Fruit fly (Drosophila melanogaster): ENCODE results near the gene Atg2.

Gene Atg2

dm6 chr3L:2802085-2802484, 27.9 kb downstream of the Atg2 start:
- TF ChIP-seq net (GFP tag; optimal IDR thresholded peaks at IDR 0.05) = peak; percentile 67
- TF ChIP-seq salr (GFP tag; optimal IDR thresholded peaks at IDR 0.05) = peak in 1 of 2 experiments; percentile 72
- peak; percentile 77 for TF ChIP-seq CG3919 (GFP tag; optimal IDR thresholded peaks at IDR 0.05)
- no peak for TF ChIP-seq Blimp-1 (GFP tag; optimal IDR thresholded peaks at IDR 0.05)
- TF ChIP-seq achi (GFP tag; optimal IDR thresholded peaks at IDR 0.05) = peak; percentile 68
- peak; percentile 33 for TF ChIP-seq vri (GFP tag; optimal IDR thresholded peaks at IDR 0.05)
- TF ChIP-seq fd85E (GFP tag; optimal IDR thresholded peaks at IDR 0.05) = no peak
- peak; percentile 94 for TF ChIP-seq CG32006 (GFP tag; optimal IDR thresholded peaks at IDR 0.05)
- TF ChIP-seq CG31627 (GFP tag; optimal IDR thresholded peaks at IDR 0.05) = peak; percentile 62
- peak; percentile 92 for TF ChIP-seq Hr4 (GFP tag; optimal IDR thresholded peaks at IDR 0.05)
- TF ChIP-seq CG8319 (GFP tag; optimal IDR thresholded peaks at IDR 0.05) = no peak
- peak; percentile 72 for TF ChIP-seq Met (GFP tag; optimal IDR thresholded peaks at IDR 0.05)
- TF ChIP-seq CG11902 (GFP tag; optimal IDR thresholded peaks at IDR 0.05) = peak; percentile 35
- peak; percentile 1 for TF ChIP-seq Sox15 (GFP tag; optimal IDR thresholded peaks at IDR 0.05)
- no peak for TF ChIP-seq dsx (GFP tag; optimal IDR thresholded peaks at IDR 0.05; ENCODE audit: poor library complexity, severe bottlenecking)
- TF ChIP-seq Lpt (GFP tag; optimal IDR thresholded peaks at IDR 0.05) = peak; percentile 80
- TF ChIP-seq pdm3 (GFP tag; optimal IDR thresholded peaks at IDR 0.05) = peak; percentile 75
- peak; percentile 30 for TF ChIP-seq CG34406 (GFP tag; optimal IDR thresholded peaks at IDR 0.05)
- no peak for TF ChIP-seq CG8632 (GFP tag; optimal IDR thresholded peaks at IDR 0.05)
- TF ChIP-seq svp (GFP tag) = peak; percentile 82
- TF ChIP-seq CG7368 (GFP tag; optimal IDR thresholded peaks at IDR 0.05) = peak; percentile 58
- peak; percentile 61 for TF ChIP-seq CG10631 (GFP tag; optimal IDR thresholded peaks at IDR 0.05)
- peak; percentile 4 for TF ChIP-seq CG16779 (tag; optimal IDR thresholded peaks at IDR 0.05)
- no peak for TF ChIP-seq fd59A (GFP tag; optimal IDR thresholded peaks at IDR 0.05)
- peak; percentile 70 for TF ChIP-seq Sox102F (GFP tag; optimal IDR thresholded peaks at IDR 0.05)
- no peak for TF ChIP-seq Ets96B (tag; optimal IDR thresholded peaks at IDR 0.05)
- peak; percentile 62 for TF ChIP-seq cyc (GFP tag; optimal IDR thresholded peaks at IDR 0.05)
- peak; percentile 90 for TF ChIP-seq CG8119 (GFP tag; IDR thresholded peaks at IDR 0.05)
- TF ChIP-seq CG9139 (GFP tag; optimal IDR thresholded peaks at IDR 0.05) = no peak
- TF ChIP-seq CG1621 (tag; optimal IDR thresholded peaks at IDR 0.05) = no peak
- peak; percentile 72 for TF ChIP-seq esn (GFP tag; optimal IDR thresholded peaks at IDR 0.05)
- TF ChIP-seq CG6854 (GFP tag; optimal IDR thresholded peaks at IDR 0.05) = no peak
- TF ChIP-seq Hr39 (GFP tag; optimal IDR thresholded peaks at IDR 0.05) = peak; percentile 74
- TF ChIP-seq CG6792 (GFP tag; optimal IDR thresholded peaks at IDR 0.05) = peak; percentile 2
- peak; percentile 53 for TF ChIP-seq Eip75B (GFP tag; optimal IDR thresholded peaks at IDR 0.05)
- peak; percentile 21 for TF ChIP-seq CG3032 (tag; optimal IDR thresholded peaks at IDR 0.05)
- TF ChIP-seq topi (GFP tag; optimal IDR thresholded peaks at IDR 0.05) = peak; percentile 64
- peak; percentile 80 for TF ChIP-seq Gug (GFP tag; IDR thresholded peaks at IDR 0.05)
- peak; percentile 85 for TF ChIP-seq CG15336 (GFP tag; IDR thresholded peaks at IDR 0.05)
- TF ChIP-seq spab (GFP tag; optimal IDR thresholded peaks at IDR 0.05) = peak; percentile 10
- peak; percentile 54 for TF ChIP-seq lz (GFP tag; optimal IDR thresholded peaks at IDR 0.05)
- TF ChIP-seq fkh (GFP tag; optimal IDR thresholded peaks at IDR 0.05) = no peak
- TF ChIP-seq CG11762 (GFP tag; optimal IDR thresholded peaks at IDR 0.05; ENCODE audit: insufficient read depth) = peak; percentile 47
- peak; percentile 76 for TF ChIP-seq CG11294 (GFP tag; IDR thresholded peaks at IDR 0.05)
- TF ChIP-seq CG10669 (GFP tag; optimal IDR thresholded peaks at IDR 0.05) = peak; percentile 16
- peak; percentile 82 for TF ChIP-seq Eip78C (GFP tag)
- peak; percentile 81 for TF ChIP-seq CG6276 (GFP tag; optimal IDR thresholded peaks at IDR 0.05)
- TF ChIP-seq Hr38 (GFP tag; optimal IDR thresholded peaks at IDR 0.05) = no peak
- TF ChIP-seq eg (GFP tag; IDR thresholded peaks at IDR 0.05) = peak; percentile 90
- TF ChIP-seq Sox14 (GFP tag; optimal IDR thresholded peaks at IDR 0.05) = peak; percentile 68
- TF ChIP-seq ss (GFP tag; optimal IDR thresholded peaks at IDR 0.05) = peak in 1 of 2 experiments; percentile 9
- TF ChIP-seq Smox (GFP tag; optimal IDR thresholded peaks at IDR 0.05) = peak; percentile 59
